Worm (Caenorhabditis elegans): Measurements from ENCODE around the gene sym-2.

Gene sym-2

DNA sequence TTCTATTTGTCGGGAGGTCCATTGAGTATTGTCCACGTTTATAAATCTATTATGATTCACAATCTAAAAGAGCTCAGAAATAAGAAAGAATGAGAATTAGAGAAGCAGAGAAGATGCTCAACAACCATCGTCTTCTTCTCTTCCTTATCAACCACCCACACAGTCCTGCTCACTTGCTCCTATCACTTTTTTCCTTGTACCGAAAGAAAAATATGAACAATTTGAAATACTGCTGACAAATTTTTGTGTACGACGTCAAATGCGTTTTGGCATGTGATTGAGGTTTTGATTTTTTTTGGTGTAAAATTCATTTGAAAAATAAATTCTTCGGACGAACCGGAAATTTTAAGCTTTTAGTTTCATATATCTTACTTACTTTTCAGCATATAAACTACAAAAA lies 8.0 kb upstream of the sym-2 start:
- TF ChIP-seq him-1 (tag; optimal IDR thresholded peaks at IDR 0.05): no peak
- peak; percentile 44 for TF ChIP-seq W03F9.2 (tag; optimal IDR thresholded peaks at IDR 0.05)
- no peak for TF ChIP-seq dao-5 (tag; optimal IDR thresholded peaks at IDR 0.05)

DNA sequence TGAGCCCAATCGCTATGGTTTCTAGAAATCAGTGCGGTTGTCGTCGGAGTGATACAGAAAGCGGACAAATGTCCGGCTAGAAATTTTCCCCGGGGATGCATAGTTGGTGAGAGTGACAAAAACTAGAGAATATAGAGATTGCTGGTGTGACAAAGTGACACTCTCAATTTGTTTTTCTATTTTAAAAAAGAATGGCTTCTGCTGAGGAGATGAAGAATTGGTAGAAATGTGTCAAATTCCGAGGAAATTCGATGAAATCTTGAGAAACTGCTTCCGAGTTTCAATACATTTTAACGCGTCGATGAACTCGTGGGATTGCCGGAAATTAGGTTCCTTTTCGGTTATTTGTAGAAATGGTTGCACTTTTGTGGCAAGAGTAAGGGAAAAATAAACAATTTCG lies 5.9 kb upstream of the sym-2 start, which contains the start of gene twk-4:
twk-4 (minus strand) TSS at position 101 of the 400 bp plus-strand sequence.
- TF ChIP-seq dao-5 (tag; optimal IDR thresholded peaks at IDR 0.05) (no peak), him-1 (tag; optimal IDR thresholded peaks at IDR 0.05) (no peak), W03F9.2 (tag; optimal IDR thresholded peaks at IDR 0.05) (no peak)

DNA sequence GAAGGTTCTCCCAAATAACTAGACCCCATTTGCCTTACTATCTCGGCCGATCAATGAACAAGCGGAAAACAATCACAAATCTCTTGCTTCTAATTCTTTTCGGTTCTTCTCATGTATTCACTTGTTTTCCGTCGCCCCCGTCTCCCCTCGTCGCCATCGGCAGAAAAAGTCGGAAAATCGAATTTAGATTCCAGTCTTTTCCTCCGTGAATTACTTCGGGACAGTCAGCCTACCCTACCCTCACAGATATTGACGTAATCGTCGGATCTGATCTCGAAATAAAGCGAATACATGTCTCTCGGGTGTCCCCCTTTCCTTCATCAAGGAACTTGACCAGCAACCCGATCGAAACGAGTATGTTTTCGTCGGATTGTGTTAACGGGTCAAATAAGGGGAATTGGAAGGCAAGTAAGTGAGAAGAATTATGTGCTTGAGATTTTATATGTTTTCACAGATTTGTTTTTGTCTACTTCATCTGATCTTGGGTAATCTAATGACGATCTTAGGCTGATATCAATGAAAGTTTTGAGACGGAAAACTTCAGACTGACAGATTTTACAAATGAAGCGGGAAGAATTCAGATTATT lies 2.3 kb upstream of the sym-2 start:
- TF ChIP-seq dao-5 (tag; optimal IDR thresholded peaks at IDR 0.05): no peak
- no peak for TF ChIP-seq him-1 (tag; optimal IDR thresholded peaks at IDR 0.05)
- no peak for TF ChIP-seq W03F9.2 (tag; optimal IDR thresholded peaks at IDR 0.05)

DNA sequence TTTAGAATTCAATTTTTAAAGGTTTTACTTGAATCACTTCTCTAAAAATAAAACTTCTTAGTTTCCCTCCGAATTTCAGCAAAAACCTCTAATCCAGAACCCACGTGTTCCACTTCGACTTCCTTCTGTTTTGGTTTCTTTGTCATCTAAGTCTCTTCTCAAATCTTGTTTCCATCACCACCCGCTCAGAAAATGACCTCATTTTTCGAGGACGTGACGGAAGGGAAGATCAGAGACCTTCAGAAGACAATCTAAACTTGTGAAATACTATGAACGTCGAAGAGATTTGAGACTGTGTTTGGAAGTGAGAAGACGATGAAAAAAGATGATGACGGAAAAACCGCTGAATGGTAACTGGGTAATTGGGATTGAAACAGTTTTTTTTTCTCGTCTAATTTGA lies 1.4 kb upstream of the sym-2 start:
- TF ChIP-seq dao-5 (tag; optimal IDR thresholded peaks at IDR 0.05): no peak
- no peak for TF ChIP-seq W03F9.2 (tag; optimal IDR thresholded peaks at IDR 0.05)

DNA sequence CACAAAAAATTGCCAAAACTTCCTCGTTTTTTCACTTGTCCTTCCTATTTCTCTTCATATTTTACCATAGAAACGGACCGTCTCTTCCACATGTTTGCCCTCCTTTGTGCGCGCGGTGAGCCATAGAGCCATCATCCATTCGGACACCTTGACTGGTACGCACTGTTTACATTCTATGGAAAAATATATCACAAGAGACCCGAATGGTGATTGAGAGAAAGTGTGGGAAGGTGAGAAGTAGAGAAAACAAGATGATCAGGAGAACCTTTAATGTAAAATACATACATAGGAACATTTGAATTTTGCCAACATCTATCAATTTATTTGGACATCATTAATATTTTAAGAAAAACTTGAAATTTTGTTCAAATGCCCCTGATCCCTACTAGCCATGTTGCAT lies 2.4 kb downstream of the sym-2 start:
- TF ChIP-seq W03F9.2 (tag; optimal IDR thresholded peaks at IDR 0.05) (no peak), him-1 (tag; optimal IDR thresholded peaks at IDR 0.05) (no peak), dao-5 (tag; optimal IDR thresholded peaks at IDR 0.05) (no peak)

DNA sequence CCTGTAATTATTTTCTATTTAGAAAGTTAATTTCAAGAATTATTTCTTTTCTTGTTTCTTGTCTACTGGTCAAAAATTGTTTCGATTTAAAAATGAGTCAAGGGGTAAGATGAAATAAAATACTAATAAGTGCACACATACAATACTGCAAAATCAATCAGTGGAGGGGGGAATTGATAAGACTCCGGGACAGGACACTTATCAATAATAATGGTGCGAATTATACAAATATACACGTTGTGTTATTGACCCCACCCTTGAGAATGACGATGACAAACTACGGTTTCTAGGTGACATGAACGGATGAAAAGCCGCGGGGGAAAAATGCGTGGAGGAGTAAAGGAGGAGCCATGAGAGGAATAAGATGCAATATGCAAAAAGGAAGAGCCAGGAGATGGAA lies 7.1 kb downstream of the sym-2 start:
- TF ChIP-seq dao-5 (tag; optimal IDR thresholded peaks at IDR 0.05) (no peak), him-1 (tag; optimal IDR thresholded peaks at IDR 0.05) (no peak), W03F9.2 (tag; optimal IDR thresholded peaks at IDR 0.05) (no peak)

DNA sequence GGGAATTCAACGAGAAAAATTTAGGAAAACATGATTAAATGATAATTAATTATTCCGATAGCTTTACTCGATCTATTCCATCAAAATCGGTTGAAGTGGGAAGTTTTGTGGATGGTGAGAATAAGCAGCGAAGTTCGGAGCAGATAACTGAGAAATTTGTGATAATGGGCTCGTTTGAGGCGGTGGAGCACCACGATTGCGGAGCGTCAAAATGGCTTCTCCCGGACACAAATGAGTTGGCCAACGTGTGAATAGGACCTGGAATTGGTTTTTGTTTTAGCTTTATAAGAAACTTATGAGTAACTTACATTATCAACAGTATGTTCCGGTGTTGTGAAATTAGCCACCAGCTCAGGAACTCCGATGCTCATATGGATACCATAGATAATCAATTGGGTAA lies 9.5 kb downstream of the sym-2 start:
- no peak for TF ChIP-seq W03F9.2 (tag; optimal IDR thresholded peaks at IDR 0.05)
- no peak for TF ChIP-seq him-1 (tag; optimal IDR thresholded peaks at IDR 0.05)
- TF ChIP-seq dao-5 (tag; optimal IDR thresholded peaks at IDR 0.05): no peak

DNA sequence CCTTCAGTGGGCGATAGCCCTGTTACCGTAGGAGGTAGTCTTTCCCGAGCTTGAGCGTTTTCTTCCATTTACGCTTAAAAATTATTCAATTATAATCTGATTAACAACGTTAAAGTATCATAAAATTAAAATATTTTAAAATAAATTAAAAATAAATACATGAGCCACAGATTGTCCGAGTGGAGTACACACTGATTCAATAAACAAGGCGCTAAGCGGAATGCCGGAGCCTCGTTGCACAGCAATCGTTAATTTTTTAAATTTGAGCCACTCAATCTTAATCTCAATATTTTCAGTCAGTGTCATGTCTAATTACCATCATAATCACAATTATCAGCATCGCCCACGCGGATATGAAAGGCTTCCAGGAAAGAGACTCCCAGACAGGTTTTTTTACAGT lies 11.2 kb downstream of the sym-2 start, which contains the start of the genes sec-5 and pir-1:
sec-5 (minus strand) TSS at position 73 of the 400 bp plus-strand sequence.
pir-1 (plus strand) TSS at position 221 of the 400 bp plus-strand sequence.
- TF ChIP-seq W03F9.2 (tag; optimal IDR thresholded peaks at IDR 0.05) (peak; percentile 11), dao-5 (tag; optimal IDR thresholded peaks at IDR 0.05) (no peak), him-1 (tag; optimal IDR thresholded peaks at IDR 0.05) (no peak)

DNA sequence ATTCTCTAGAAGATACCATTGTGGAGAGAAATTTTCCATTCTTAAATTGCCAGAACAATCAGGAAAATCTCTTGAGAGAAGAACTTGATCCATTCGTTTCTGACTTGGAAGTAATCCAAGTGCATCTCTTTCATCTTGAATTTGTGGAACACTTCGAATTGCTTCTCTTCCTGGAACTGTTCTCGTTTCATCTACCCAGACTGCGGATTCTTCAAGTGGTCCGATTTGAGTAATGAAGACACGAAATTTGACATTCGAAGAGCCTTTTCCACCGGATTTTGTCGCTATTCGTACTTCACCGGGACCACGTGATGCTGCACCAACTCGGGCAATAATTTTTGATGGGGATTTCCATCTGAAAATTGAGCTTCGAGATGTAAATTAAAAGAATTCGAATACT lies 11.8 kb downstream of the sym-2 start:
- TF ChIP-seq dao-5 (tag; optimal IDR thresholded peaks at IDR 0.05) (no peak), him-1 (tag; optimal IDR thresholded peaks at IDR 0.05) (no peak), W03F9.2 (tag; optimal IDR thresholded peaks at IDR 0.05) (no peak)

DNA sequence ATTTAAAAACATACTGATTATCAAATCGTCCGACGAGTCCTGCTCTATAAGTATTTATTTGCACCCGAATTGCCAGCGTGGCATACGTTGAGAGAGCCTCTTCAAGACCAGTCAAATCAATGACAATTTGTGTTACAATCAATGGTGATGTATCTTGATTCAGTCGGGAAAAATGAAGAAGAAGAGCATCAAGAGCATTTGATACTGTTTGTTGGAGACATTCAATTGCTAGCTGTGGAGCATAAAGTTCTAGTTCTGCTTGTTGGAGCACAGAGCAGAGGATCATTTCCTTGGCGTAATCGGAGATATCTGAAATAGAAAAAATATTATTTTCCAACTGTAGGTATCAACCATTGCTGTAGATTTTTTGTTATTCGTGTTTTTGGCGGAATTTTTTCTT lies 14.8 kb downstream of the sym-2 start:
- TF ChIP-seq him-1 (tag; optimal IDR thresholded peaks at IDR 0.05): no peak
- TF ChIP-seq W03F9.2 (tag; optimal IDR thresholded peaks at IDR 0.05): no peak
- TF ChIP-seq dao-5 (tag; optimal IDR thresholded peaks at IDR 0.05): no peak

DNA sequence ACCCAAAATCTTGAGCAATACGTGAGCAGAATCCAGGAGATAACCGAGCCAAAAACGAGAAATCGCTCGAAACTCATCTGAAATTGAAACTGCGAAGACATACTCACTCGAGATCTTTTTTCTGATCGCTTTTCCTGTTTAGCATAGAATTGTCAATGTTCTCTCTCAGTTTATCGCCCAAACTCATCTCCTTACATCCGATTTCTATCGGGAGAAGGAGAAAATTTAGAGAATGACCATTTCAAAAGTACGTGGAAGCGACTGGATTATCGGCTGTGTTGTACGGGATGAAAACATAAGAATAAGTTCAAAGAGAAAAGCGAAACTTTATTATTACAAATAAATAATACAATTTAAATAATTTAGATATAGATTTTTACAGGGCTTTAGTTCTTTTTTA lies 15.4 kb downstream of the sym-2 start, which contains the start of gene T23G7.2:
T23G7.2 (minus strand) TSS at position 101 of the 400 bp plus-strand sequence.
- no peak for TF ChIP-seq him-1 (tag; optimal IDR thresholded peaks at IDR 0.05)
- TF ChIP-seq dao-5 (tag; optimal IDR thresholded peaks at IDR 0.05): no peak
- TF ChIP-seq W03F9.2 (tag; optimal IDR thresholded peaks at IDR 0.05): no peak

DNA sequence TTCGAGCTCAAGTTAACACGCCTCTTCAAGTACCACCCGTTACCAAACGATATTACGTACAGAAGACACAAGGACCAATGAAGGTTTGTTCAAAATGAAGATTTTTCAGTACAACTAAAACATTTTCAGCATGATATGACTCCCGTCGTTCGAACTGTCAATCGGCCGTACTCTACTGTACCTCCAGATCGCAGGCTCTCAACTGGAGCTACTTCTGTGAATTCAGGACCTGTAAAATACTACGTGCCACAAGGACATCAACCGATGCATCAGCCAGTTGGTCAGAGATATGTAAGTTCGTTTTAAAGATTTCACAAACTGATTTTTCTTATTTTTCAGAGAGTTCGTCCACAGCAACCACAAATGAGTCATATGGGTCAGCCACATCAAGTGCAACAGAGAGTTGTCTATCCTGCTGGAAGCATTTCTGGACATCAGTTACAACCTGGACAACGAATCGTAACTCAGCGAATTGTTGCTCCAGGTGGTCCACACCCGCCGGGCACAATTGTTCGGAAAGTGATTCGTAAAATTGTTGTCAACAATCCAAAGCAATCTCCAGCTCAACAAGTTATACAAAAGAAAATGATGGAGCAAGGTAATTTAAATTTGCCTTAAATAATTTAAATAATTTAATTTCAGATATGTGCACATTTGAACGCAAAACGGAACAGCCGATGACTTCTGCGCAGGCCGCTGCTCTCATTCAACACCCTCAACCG lies 16.7 kb downstream of the sym-2 start:
- TF ChIP-seq W03F9.2 (tag; optimal IDR thresholded peaks at IDR 0.05) (no peak), him-1 (tag; optimal IDR thresholded peaks at IDR 0.05) (no peak), dao-5 (tag; optimal IDR thresholded peaks at IDR 0.05) (no peak)

DNA sequence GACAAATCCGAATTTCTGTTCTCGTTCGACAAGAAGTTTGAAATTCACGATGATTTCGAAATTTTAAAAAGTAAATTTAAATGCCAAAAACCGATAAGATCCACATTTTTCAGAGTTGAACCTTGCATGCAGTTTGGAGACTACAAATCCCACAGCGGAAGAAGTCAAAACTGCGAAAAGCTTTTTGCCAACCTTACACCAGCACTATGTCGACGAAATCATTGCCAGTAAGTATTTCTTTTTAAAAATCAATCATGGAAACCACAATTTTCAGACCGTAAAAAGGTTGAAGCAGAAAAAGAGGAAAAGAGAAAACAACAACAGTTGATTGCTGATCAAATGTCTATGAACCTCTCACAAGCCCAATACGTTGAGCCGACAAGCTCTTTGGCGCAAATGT lies 17.4 kb downstream of the sym-2 start:
- no peak for TF ChIP-seq W03F9.2 (tag; optimal IDR thresholded peaks at IDR 0.05)
- TF ChIP-seq dao-5 (tag; optimal IDR thresholded peaks at IDR 0.05): no peak
- no peak for TF ChIP-seq him-1 (tag; optimal IDR thresholded peaks at IDR 0.05)

DNA sequence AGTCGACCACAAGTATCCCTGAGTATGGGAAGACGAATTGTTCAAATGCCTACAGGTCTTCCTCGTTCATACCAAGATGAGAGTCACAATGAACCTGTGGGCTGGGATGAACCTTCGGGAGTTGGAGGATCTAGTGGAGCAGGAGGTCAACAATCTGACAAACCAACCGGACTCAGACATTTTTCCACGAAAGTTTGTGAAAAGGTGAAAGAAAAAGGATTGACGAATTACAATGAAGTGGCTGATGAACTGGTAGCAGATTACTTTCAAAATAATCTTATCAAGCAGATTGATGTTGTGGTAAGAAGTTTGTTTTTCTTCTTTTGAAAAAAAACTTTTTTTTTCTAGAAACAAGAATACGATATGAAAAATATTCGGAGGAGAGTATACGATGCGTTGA lies 18.2 kb downstream of the sym-2 start:
- TF ChIP-seq him-1 (tag; optimal IDR thresholded peaks at IDR 0.05) (no peak), W03F9.2 (tag; optimal IDR thresholded peaks at IDR 0.05) (no peak), dao-5 (tag; optimal IDR thresholded peaks at IDR 0.05) (no peak)
